Worm (Caenorhabditis elegans): ENCODE results near the gene Y40B10A.5.
"Not testable (repeated sequence)": the region's sequence is repeated elsewhere in the genome, so short reads cannot be mapped to it uniquely, and the experiment has no call there.

Y40B10A.5 gene

ce11 chrV:2045956-2046355 lies at the start of gene Y40B10A.5:
TSS of gene Y40B10A.5 (minus strand) at chrV:2046056.
- no peak for TF ChIP-seq ama-1 (optimal IDR thresholded peaks at IDR 0.05)
- no peak for TF ChIP-seq ceh-82 (tag; optimal IDR thresholded peaks at IDR 0.05)
- no peak for TF ChIP-seq ZK546.5 (tag; optimal IDR thresholded peaks at IDR 0.05)
- no peak for TF ChIP-seq peb-1 (tag; optimal IDR thresholded peaks at IDR 0.05)
- no peak for TF ChIP-seq sma-9 (GFP tag; optimal IDR thresholded peaks at IDR 0.05)
- no peak for TF ChIP-seq sma-9 (tag; optimal IDR thresholded peaks at IDR 0.05)
- TF ChIP-seq ztf-11 (tag; optimal IDR thresholded peaks at IDR 0.05) = no peak
- no peak for TF ChIP-seq lin-11 (tag; optimal IDR thresholded peaks at IDR 0.05)
- no peak for TF ChIP-seq ztf-1 (GFP tag; conservative IDR thresholded peaks at IDR 0.05)
- no peak for TF ChIP-seq egl-27 (tag; optimal IDR thresholded peaks at IDR 0.05)

ce11 chrV:2095204-2095603 lies 49.3 kb upstream of the Y40B10A.5 start, which contains the start of gene F36F12.2:
TSS of gene F36F12.2 (minus strand) at chrV:2095304.
- TF ChIP-seq nhr-129 (tag; optimal IDR thresholded peaks at IDR 0.05) (no peak), ceh-16 (tag; optimal IDR thresholded peaks at IDR 0.05) (no peak), lin-13 (GFP tag; optimal IDR thresholded peaks at IDR 0.05) (no peak), aly-2 (tag; optimal IDR thresholded peaks at IDR 0.05) (no peak), nhr-21 (tag; optimal IDR thresholded peaks at IDR 0.05) (no peak), ama-1 (optimal IDR thresholded peaks at IDR 0.05) (no peak), skn-1 (tag; optimal IDR thresholded peaks at IDR 0.05) (no peak), mdl-1 (tag; optimal IDR thresholded peaks at IDR 0.05) (no peak), mab-5 (tag; optimal IDR thresholded peaks at IDR 0.05) (no peak), ZK546.5 (tag; optimal IDR thresholded peaks at IDR 0.05) (no peak), ceh-82 (tag; optimal IDR thresholded peaks at IDR 0.05) (no peak), ztf-4 (tag; optimal IDR thresholded peaks at IDR 0.05) (no peak), F13H6.1 (tag; optimal IDR thresholded peaks at IDR 0.05) (no peak)

ce11 chrV:2090321-2090720 lies 44.5 kb upstream of the Y40B10A.5 start, which contains the start of gene ztf-28:
TSS of gene ztf-28 (plus strand) at chrV:2090669.
- not testable (repeated sequence) for TF ChIP-seq lin-39, snpc-4, nhr-6 (tag; optimal IDR thresholded peaks at IDR 0.05)

ce11 chrV:2085745-2086267 lies 40.0 kb upstream of the Y40B10A.5 start, which contains the start of gene F36F12.3:
TSS of gene F36F12.3 (plus strand) at chrV:2085795.
- not testable (repeated sequence) for TF ChIP-seq nhr-25, nhr-237, peb-1 (tag; optimal IDR thresholded peaks at IDR 0.05)

ce11 chrV:2083869-2084268 lies 38.0 kb upstream of the Y40B10A.5 start:
- TF ChIP-seq lin-11 (tag; optimal IDR thresholded peaks at IDR 0.05) (no peak), nhr-12 (tag; optimal IDR thresholded peaks at IDR 0.05) (no peak), ztf-4 (tag; optimal IDR thresholded peaks at IDR 0.05) (no peak), zag-1 (tag; optimal IDR thresholded peaks at IDR 0.05) (no peak), dmd-4 (tag; optimal IDR thresholded peaks at IDR 0.05) (no peak)

- TF ChIP-seq sma-3 (GFP tag; optimal IDR thresholded peaks at IDR 0.05) (no peak), crh-2 (tag; optimal IDR thresholded peaks at IDR 0.05) (no peak), lin-13 (GFP tag; optimal IDR thresholded peaks at IDR 0.05) (no peak), aly-2 (tag; optimal IDR thresholded peaks at IDR 0.05) (no peak), ztf-1 (GFP tag; conservative IDR thresholded peaks at IDR 0.05) (no peak), dmd-4 (tag; optimal IDR thresholded peaks at IDR 0.05) (no peak), snpc-4 (tag; optimal IDR thresholded peaks at IDR 0.05) (no peak)
These were observed 36.0 kb upstream of the Y40B10A.5 start for ce11 chrV:2081894-2082293.

ce11 chrV:2081269-2081668 lies 35.4 kb upstream of the Y40B10A.5 start:
- TF ChIP-seq ztf-1 (GFP tag; conservative IDR thresholded peaks at IDR 0.05) (no peak), egl-27 (tag; optimal IDR thresholded peaks at IDR 0.05) (no peak), ztf-4 (tag; optimal IDR thresholded peaks at IDR 0.05) (no peak), nhr-23 (tag; optimal IDR thresholded peaks at IDR 0.05) (no peak), dmd-4 (tag; optimal IDR thresholded peaks at IDR 0.05) (no peak), aly-2 (tag; optimal IDR thresholded peaks at IDR 0.05) (no peak), sma-3 (GFP tag; optimal IDR thresholded peaks at IDR 0.05) (no peak), mbf-1 (tag; optimal IDR thresholded peaks at IDR 0.05) (no peak), F13H6.1 (tag; optimal IDR thresholded peaks at IDR 0.05) (no peak), crh-2 (tag; optimal IDR thresholded peaks at IDR 0.05) (no peak), ZK546.5 (tag; optimal IDR thresholded peaks at IDR 0.05) (no peak), alr-1 (tag; optimal IDR thresholded peaks at IDR 0.05) (no peak), ceh-82 (tag; optimal IDR thresholded peaks at IDR 0.05) (no peak), lin-11 (tag; optimal IDR thresholded peaks at IDR 0.05) (no peak), fos-1 (tag; optimal IDR thresholded peaks at IDR 0.05) (no peak), R02D3.7 (tag; optimal IDR thresholded peaks at IDR 0.05) (no peak), nhr-12 (tag; optimal IDR thresholded peaks at IDR 0.05) (no peak), nhr-10 (tag; optimal IDR thresholded peaks at IDR 0.05) (no peak)

Measured in whole organism, L2 larva.